Fruit fly (Drosophila melanogaster) ovary, adult (tissue): Measurements from ENCODE around the gene CG7290.

Source experiments
- CG17801 ChIP-seq: fragments of 200-800 bp; optimal IDR thresholded peaks from 2 replicates; lab custom pipeline; 2019; ENCODE audit warnings: missing biosample characterization, mild to moderate bottlenecking, missing genetic modification characterization, moderate library complexity; ENCODE audit not compliant: partially characterized antibody

Gene CG7290

DNA sequence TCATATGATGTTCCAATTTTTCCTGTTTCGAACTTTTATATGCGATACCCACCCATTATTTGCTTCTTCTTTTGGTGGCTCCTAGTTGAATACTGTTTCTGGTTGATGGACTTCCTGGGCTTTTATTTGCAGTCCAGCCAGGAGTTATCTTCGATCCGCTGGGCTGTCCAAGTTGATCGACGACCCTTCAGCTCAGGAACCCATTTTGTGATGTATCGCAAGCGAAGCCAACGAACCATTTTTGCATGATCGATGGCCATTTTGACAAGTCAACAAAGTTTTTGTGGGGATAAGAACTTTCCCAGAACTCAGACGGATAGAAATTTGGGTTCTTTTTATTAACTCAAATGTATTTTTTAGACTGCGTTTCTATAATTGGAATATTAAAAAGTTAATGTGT lies at the start of gene CG7290:
Gene CG7290, minus strand, starts transcription at position 101 of the 400 bp plus-strand sequence.
- no peak for TF ChIP-seq CG17801

DNA sequence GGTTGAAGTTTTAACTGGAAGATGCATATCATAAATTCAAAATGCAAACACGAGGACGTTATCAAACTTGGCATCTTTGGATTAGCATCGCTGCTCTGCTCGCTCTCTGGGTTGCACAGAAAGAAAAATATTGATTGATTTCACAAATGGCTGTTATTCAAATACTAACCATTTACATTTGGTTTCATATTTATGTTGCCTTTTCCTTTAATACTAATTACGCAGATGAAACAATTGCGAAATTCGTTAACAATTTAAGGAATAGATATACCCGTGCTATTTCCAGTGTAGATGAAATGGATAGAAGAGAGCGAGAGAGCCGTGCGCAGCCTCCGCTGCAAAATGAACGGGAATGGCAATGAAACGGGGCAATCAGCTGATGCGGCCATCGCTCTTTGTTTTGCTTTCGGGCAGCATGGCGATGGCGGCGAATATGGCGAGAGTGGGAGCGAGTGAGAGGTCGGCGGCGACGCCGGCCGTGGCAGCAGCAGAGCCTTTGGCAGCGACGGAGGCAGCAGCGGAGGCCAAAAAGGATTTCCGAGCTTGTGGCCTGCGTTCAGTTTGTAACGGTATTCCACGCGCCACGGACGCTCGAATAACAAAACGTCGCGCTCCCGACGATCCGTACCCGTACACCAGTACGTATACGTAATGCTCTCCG lies 41.8 kb upstream of the CG7290 start, which contains the start of gene rdgC:
Gene rdgC, plus strand, starts transcription at position 568 of the 661 bp plus-strand sequence.
- TF ChIP-seq CG17801: peak; percentile 31

DNA sequence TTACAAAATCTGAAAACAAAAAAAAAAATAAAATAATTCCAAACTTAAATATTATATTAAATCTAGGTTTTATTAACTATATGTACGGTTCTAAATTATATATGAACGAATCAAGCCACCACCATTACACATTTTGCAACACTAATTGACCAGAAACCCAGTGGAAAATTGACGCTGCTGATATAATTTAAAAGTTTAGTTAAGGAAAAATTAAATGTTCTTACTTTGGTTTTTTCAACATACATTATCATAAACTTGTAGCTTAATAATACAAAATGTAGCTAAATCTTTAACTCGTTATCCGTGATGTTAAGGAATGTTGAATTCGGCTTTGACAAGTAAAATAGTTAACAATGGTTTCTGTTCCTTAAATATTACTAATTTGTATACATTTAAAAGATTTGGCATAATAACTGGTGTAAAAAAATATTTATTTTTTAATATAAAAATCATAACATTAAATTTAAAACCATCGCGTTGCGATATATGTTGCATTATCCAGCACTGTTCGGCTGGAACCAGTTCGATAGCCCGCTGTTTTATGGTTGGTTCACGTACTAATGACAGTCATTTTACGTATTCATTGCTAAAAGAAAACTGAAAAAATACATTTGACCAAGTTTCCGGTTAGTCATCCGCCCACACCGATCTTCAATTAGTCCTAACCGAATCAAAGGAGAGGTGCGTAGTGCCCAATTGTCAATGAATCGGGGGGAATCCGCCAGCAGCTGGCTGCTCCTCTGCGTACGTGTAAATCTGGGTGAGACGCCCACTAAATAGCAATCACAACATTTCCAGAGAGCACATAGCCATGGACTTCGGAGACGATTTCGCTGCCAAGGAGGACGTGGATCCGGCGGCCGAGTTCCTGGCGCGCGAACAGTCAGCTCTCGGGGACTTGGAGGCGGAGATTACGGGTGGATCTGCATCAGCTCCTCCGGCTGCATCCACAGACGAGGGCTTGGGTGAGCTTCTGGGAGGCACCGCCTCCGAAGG lies 36.4 kb upstream of the CG7290 start:
- peak; percentile 43 for TF ChIP-seq CG17801

DNA sequence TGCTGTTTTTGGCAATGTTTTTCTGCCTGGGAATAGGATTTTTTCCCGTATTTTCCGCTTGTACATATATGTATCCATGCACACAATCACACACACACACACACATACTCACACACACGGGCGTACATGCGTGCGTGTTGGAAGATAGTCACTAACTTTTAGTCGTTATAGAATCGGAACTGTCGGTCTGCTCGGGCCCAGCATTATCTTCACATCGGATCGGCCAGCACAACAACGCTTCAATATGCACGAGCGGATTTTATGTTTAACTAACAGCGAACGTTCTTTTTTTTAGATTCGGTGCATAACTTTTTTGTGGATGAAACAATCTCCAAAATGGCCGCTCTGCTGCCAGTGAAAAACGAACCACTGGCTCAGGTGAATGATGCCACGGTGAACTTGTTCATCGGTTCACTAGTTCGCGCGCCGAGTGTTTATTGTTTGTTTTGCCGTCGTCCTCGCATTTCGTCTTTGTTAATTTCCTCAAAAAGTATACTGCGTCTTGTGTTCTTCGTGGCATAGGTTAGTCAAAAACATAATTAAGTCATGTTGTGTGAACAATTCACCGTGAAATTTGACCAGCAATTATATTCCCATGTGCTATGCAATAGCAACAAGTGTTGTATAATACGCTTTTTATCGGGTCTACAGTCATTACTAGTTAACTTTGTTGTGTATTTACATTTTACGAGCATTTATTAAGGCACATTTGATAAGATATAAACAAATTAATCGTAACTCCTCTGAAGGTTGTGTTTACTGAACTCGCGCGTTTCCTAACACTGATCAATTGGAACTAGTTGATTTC lies 35.5 kb upstream of the CG7290 start, which contains the start of the genes CG6951 and CG17233:
Gene CG6951, plus strand, starts transcription at position 105 of the 808 bp plus-strand sequence.
Gene CG17233, minus strand, starts transcription at position 741 of the 808 bp plus-strand sequence.
- no peak for TF ChIP-seq CG17801

DNA sequence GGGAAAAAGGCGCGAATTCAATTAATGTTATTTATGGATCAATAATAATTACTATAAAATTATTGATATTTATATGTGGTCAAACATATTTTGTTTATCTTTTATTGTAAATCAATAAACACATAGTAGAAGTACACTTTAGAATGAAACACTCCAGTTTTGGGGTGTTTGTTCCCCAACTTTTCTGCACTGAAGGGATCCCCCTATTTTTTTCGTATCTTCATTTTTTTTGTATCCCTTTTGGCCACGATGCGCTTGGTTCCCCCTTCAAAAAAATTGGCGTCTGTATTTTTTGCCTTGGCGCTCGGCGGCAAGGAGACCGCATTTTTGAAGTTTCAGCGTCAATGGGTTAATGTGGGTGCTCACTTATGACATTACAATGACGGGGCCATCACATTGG lies 34.9 kb upstream of the CG7290 start, which contains the start of gene Clc:
Gene Clc, plus strand, starts transcription at position 301 of the 400 bp plus-strand sequence.
- TF ChIP-seq CG17801: no peak

DNA sequence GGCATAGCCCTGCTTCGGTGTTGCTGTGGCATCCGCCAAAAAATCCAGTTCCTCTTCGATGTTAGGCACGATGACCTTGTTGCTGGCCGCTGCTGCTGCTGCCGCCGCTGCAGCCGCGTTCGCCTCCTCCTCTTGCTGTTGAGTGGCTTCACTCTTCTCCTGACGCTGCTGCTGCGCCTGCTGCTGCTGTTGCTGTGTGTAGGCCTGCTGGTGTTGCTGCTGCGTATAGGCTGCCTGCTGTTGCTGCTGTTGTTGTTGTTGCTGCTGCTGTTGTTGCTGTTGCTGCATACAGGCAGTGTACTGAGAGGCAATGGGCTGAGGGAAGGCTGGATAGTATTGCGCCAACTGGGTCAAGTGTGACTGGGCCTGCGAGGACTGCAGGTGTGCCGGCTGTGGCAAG lies 31.3 kb upstream of the CG7290 start:
- TF ChIP-seq CG17801: no peak

DNA sequence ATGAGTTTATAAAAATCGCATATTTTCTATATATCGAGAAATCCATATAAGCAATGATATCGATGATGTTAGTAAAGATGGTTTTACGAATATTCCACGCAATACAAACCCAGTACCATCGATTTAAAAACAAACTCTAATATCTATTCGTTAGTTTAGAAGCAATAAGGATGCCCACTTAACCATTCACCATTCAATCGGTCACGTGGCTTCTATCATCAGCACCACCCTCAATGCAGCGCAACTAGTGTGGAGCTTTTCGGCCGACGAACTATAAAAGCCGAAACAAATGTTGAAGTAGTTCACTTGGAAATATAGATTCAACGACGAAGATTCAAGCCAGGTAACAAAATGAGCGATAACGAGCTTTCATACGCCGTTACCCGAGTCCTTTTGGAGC lies 25.5 kb upstream of the CG7290 start, which contains the start of gene CG13813:
Gene CG13813, plus strand, starts transcription at position 301 of the 400 bp plus-strand sequence.
- TF ChIP-seq CG17801: no peak

DNA sequence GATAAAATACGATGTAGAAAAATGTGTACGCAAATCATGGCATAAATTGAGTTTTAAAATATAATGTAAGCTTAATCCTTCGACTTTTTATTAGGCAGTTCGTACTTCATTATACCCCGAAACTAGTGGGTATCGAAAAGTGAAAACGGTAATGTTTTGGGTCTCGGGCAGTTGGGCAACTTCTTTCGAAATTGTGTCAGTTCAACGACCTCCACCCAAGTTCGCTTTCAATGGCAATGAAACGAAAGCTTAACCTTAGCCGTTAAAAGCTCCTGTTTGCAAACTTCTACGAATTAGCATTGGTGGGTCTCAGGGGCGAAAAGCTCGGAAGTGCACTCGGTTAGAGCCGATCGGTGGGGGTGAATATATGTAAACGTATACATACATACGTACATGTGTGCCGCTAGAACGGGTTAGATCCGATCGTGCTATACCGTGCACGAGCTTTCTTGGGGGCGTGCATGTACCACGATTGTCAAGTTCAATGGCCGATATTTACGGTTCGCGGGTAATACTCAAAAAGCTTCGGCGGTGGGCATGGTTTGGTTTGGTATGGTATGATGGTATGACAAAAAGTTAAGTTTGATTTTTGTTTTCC lies 24.4 kb upstream of the CG7290 start:
- no peak for TF ChIP-seq CG17801

DNA sequence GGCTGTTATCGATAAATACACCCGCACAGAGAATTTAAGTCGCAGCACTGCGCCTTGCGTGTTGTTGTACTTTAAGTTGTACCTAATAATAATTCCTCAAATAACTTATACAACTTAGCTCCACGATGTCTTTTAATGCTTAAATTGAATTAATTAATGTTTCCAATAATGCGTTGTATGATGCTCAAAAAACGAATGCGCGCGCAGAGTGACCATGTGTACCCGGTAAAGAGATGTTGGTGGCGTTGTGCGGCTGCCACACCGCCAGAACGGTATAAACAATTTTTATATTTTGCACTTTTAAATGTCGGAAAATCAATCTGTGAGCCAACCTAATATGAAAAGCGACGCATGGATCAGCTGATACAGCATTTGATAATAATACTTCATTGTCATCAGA lies 20.3 kb upstream of the CG7290 start:
- peak; percentile 35 for TF ChIP-seq CG17801

DNA sequence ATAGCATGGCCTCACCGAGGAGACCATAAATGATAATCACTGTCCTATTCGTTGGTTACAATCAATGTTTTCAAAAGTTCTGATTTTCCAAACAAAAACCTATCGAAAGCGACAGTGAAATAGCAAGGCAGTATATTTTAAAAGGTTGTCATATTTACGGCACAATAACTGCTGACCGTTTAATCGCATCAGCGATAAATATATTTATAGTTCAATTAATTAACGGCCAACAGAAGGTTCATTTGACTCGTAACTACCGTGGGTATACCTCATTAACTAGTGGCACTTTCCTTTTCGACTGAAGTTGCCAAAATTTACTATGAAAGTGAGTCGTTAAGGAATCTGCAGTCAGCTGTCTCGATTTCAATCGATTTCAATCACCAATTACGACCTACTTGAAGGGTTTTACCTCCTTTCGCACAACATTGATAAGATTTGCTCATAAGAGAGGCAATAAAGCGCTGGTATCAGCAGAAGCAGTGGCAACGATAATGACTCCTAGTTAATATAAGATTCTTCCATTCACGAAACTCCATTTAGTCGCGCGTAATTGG lies 17.6 kb upstream of the CG7290 start, which contains the start of gene CG17147:
Gene CG17147, plus strand, starts transcription at position 535 of the 554 bp plus-strand sequence.
- TF ChIP-seq CG17801: no peak

DNA sequence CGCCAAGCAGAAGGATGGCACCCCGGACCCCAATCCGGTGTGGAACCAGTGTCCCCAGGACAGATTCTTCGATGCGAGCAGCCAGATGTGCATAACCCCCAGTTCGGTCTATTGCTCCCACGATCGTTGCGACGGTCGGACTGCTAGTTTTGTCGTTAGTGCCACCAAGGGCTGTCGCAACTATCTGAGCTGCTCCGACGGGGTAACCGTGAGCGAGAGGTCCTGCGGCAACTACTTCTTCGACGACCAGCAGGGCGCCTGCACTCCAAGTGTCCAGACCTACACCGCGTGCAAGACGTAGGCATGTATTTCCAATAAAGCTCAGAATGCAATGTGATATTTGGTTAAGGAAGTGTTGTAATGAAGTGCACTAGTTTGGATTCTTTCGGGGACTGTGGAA lies 16.8 kb upstream of the CG7290 start:
- TF ChIP-seq CG17801: no peak

DNA sequence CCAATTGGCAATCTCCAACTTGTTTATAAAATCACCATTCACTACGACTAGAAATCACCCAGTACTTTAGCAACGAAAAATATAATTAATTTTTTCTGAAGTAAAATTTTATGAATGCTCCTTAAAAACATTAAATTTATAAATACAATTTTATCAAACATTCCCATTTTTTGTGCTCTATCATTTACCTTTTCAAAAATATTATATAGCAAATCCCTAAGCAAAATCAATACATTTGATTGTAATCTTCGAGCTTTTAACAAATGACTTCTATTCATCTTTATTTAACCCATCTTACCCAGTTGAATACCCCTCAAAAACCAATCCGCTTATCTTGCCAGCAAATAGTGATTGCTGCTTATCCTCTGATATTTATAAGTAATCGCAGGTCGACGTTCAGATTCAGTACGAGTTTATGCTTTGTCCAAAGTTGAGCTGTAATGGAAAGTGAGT lies 15.6 kb upstream of the CG7290 start, which contains the start of gene CG17145:
Gene CG17145, plus strand, starts transcription at position 403 of the 453 bp plus-strand sequence.
- TF ChIP-seq CG17801: no peak

DNA sequence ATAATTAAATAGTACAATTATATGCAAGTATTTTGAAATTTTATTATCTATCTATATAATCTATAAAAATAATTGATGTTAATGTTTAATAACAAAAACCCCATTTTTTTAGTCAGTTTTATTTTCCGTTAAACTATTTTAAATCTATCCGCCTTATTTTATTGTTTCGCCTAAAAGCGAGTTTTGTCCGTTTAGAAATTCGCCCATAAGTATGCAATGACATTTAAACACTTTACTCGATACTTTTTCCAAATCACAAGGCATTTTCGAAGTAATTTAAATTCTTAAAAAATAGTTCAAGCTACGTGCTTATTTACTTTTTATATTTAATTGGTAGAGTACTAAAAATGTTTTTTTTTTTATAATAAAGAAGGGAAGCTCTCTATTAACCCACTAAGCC lies 15.1 kb upstream of the CG7290 start:
- TF ChIP-seq CG17801: no peak

DNA sequence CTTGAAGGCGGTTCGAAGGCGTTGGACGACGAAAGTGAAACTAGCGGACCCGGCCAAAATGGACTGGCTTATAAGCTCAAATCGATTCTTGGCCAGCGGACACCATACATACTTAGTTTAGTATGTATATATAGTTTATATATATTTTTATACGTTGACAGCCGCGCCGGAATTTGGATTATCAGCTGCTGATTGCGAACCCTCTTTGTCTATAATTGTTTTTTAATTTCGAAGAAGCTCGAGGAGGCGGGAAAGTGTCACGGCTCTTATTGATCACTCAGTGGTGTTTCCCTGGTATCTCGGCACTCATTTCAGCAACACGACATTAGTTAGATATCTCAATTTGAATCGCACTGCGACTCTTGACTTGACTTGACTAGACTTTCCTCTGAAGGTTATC lies 14.5 kb upstream of the CG7290 start, which contains the start of gene CG6933:
Gene CG6933, minus strand, starts transcription at position 47 of the 400 bp plus-strand sequence.
- no peak for TF ChIP-seq CG17801

DNA sequence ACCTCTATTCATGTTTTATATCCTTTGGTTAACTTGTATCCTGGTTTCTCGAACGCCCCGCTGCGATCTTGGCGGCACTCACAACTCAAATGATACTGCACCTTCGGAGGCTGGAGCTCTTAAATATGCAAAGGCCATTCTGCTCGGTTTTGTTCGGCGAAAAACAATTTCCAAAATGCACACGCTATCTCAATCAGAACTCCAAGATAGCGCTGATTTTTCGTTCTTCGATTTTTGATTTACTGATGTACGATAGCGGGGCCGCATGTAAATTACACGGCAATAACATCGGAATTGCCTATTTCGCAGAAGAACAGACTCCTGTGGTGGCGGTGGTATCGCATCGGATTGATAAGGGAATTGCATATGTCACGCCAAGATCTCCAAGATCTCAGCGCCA lies 6.2 kb upstream of the CG7290 start, which contains the start of gene CG7017:
Gene CG7017, minus strand, starts transcription at position 101 of the 400 bp plus-strand sequence.
- no peak for TF ChIP-seq CG17801
